Worm (Caenorhabditis elegans) whole organism, L1 larva: ENCODE measurements around the gene dod-19.

Experiments
- F16B12.6 ChIP-seq: fragments of 150-350 bp; optimal IDR thresholded peaks from 2 replicates; lab custom pipeline; 2014; ENCODE audit warnings: missing biosample characterization, missing genetic modification characterization
- alr-1 ChIP-seq: fragments of 200-800 bp; sonication (Bioruptor generic); optimal IDR thresholded peaks from 2 replicates; lab custom pipeline; 2018; ENCODE audit warnings: borderline replicate concordance, mild to moderate bottlenecking, missing genetic modification characterization, missing compliant biosample characterization
- ama-1 ChIP-seq: fragments of 150-350 bp; optimal IDR thresholded peaks from 2 replicates; lab custom pipeline; 2014
- ceh-90 ChIP-seq: sonication (generic microtip); optimal IDR thresholded peaks from 2 replicates; lab custom pipeline; 2016; ENCODE audit warnings: missing genetic modification characterization, missing compliant biosample characterization
- ces-1 ChIP-seq: fragments of 150-350 bp; optimal IDR thresholded peaks from 2 replicates; lab custom pipeline; 2014; ENCODE audit warnings: missing biosample characterization, missing genetic modification reagents, missing genetic modification characterization
- efl-1 ChIP-seq, 4 experiments: fragments of 150-350 bp; optimal IDR thresholded peaks in 3 of 4; peaks in 1 of 4; 1 replicate in 1 of 4; 2 replicates in 3 of 4; lab custom pipeline; 2014; ENCODE audit warnings: missing biosample characterization in 2 of 4, missing genetic modification characterization in 2 of 4, missing genetic modification reagents in 2 of 4
- egl-13 ChIP-seq: sonication (generic microtip); optimal IDR thresholded peaks from 2 replicates; lab custom pipeline; 2016; ENCODE audit warnings: missing genotype, missing genetic modification reagents, missing genetic modification characterization, missing compliant biosample characterization
- egl-27 ChIP-seq, 2 experiments: fragments of 150-350 bp in 1 of 2; sonication (generic microtip); optimal IDR thresholded peaks; 3 replicates each; lab custom pipeline; 2017 to 2018; ENCODE audit warnings: missing biosample characterization in 2 of 2, missing genetic modification characterization in 2 of 2, missing genetic modification reagents in 2 of 2
- hlh-17 ChIP-seq: fragments of 200-800 bp; sonication (Bioruptor generic); optimal IDR thresholded peaks from 2 replicates; lab custom pipeline; 2018; ENCODE audit warnings: missing genetic modification characterization, mild to moderate bottlenecking, missing compliant biosample characterization, moderate library complexity, borderline replicate concordance
- irx-1 ChIP-seq: sonication (generic microtip); optimal IDR thresholded peaks from 2 replicates; lab custom pipeline; 2016; ENCODE audit warnings: missing genetic modification characterization, missing compliant biosample characterization
- isw-1 ChIP-seq: fragments of 200-800 bp; sonication (Bioruptor generic); IDR thresholded peaks from 2 replicates; pipeline ENCODE4 v1.3.6; 2022; ENCODE audit warnings: missing genetic modification characterization, missing compliant biosample characterization
- jun-1 ChIP-seq: fragments of 150-350 bp; optimal IDR thresholded peaks from 2 replicates; lab custom pipeline; 2014; ENCODE audit warnings: missing biosample characterization, missing genetic modification reagents, missing genetic modification characterization
- lin-35 ChIP-seq, 2 experiments: fragments of 150-350 bp; optimal IDR thresholded peaks; 2 replicates each; lab custom pipeline; 2014; ENCODE audit warnings: missing biosample characterization in 2 of 2, missing genetic modification characterization in 2 of 2, missing genetic modification reagents in 2 of 2
- lin-39 ChIP-seq: fragments of 150-350 bp; optimal IDR thresholded peaks from 2 replicates; lab custom pipeline; 2014; ENCODE audit warnings: missing biosample characterization, missing genetic modification reagents, missing genetic modification characterization
- lsy-2 ChIP-seq, 2 experiments: fragments of 150-350 bp; optimal IDR thresholded peaks; 2 replicates each; lab custom pipeline; 2014; ENCODE audit warnings: missing biosample characterization in 2 of 2, missing genetic modification characterization in 2 of 2
- mdl-1 ChIP-seq, 2 experiments: fragments of 150-350 bp; optimal IDR thresholded peaks; 2 replicates each; lab custom pipeline; 2014 to 2017; ENCODE audit warnings: missing biosample characterization in 2 of 2, missing genetic modification characterization in 2 of 2, inconsistent platforms in 1 of 2
- mep-1 ChIP-seq: fragments of 150-350 bp; optimal IDR thresholded peaks from 2 replicates; lab custom pipeline; 2014; ENCODE audit warnings: missing biosample characterization, missing genetic modification characterization
- nhr-19 ChIP-seq: fragments of 200-800 bp; sonication (Bioruptor generic); conservative IDR thresholded peaks from 2 replicates; pipeline ENCODE4 v1.3.6; 2022; ENCODE audit warnings: missing genetic modification characterization, missing compliant biosample characterization
- nhr-237 ChIP-seq: fragments of 150-350 bp; optimal IDR thresholded peaks from 2 replicates; lab custom pipeline; 2014; ENCODE audit warnings: missing biosample characterization, missing genetic modification characterization
- nhr-47 ChIP-seq: sonication (generic microtip); optimal IDR thresholded peaks from 2 replicates; lab custom pipeline; 2016; ENCODE audit warnings: mild to moderate bottlenecking, missing genetic modification characterization, moderate library complexity, missing compliant biosample characterization
- nhr-71 ChIP-seq: sonication (generic microtip); optimal IDR thresholded peaks from 2 replicates; lab custom pipeline; 2016; ENCODE audit warnings: mild to moderate bottlenecking, missing genetic modification characterization, moderate library complexity, missing compliant biosample characterization
- nhr-76 ChIP-seq: sonication (generic microtip); optimal IDR thresholded peaks from 2 replicates; lab custom pipeline; 2017; ENCODE audit warnings: missing biosample characterization, missing genetic modification characterization
- nhr-77 ChIP-seq: fragments of 150-350 bp; optimal IDR thresholded peaks from 2 replicates; lab custom pipeline; 2014; ENCODE audit warnings: missing biosample characterization, missing genetic modification characterization
- nhr-85 ChIP-seq: sonication (generic microtip); peaks from one replicate; lab custom pipeline; 2016; ENCODE audit warnings: missing genetic modification characterization, inconsistent platforms, missing compliant biosample characterization
- pag-3 ChIP-seq: sonication (generic microtip); optimal IDR thresholded peaks from 2 replicates; lab custom pipeline; 2017; ENCODE audit warnings: missing genetic modification characterization, mild to moderate bottlenecking, missing compliant biosample characterization, antibody characterized with exemption, borderline replicate concordance; ENCODE audit not compliant: insufficient read depth
- rnt-1 ChIP-seq: sonication (generic microtip); optimal IDR thresholded peaks from 2 replicates; lab custom pipeline; 2016; ENCODE audit warnings: mild to moderate bottlenecking, missing genetic modification characterization, moderate library complexity, missing compliant biosample characterization
- snpc-4 ChIP-seq: fragments of 150-350 bp; optimal IDR thresholded peaks from 2 replicates; lab custom pipeline; 2014; ENCODE audit warnings: missing biosample characterization, missing genetic modification characterization
- snu-23 ChIP-seq: sonication (generic microtip); optimal IDR thresholded peaks from 2 replicates; lab custom pipeline; 2016; ENCODE audit warnings: missing genetic modification characterization, missing compliant biosample characterization
- sptf-1 ChIP-seq: fragments of 150-350 bp; optimal IDR thresholded peaks from 2 replicates; lab custom pipeline; 2014; ENCODE audit warnings: missing biosample characterization, missing genetic modification characterization
- swsn-7 ChIP-seq: sonication (generic microtip); optimal IDR thresholded peaks from 2 replicates; lab custom pipeline; 2016; ENCODE audit warnings: missing genetic modification characterization, missing compliant biosample characterization
- unc-30 ChIP-seq: sonication (generic microtip); optimal IDR thresholded peaks from 2 replicates; lab custom pipeline; 2017; ENCODE audit warnings: missing biosample characterization, missing genetic modification characterization
- vab-15 ChIP-seq: sonication (generic microtip); optimal IDR thresholded peaks from 2 replicates; lab custom pipeline; 2017; ENCODE audit warnings: missing genotype, mild to moderate bottlenecking, missing genetic modification characterization, missing compliant biosample characterization
- zag-1 ChIP-seq: fragments of 150-350 bp; optimal IDR thresholded peaks from 2 replicates; lab custom pipeline; 2014; ENCODE audit warnings: missing biosample characterization, missing genetic modification characterization
- zip-4 ChIP-seq: fragments of 200-800 bp; sonication (Bioruptor generic); optimal IDR thresholded peaks from 2 replicates; lab custom pipeline; 2018; ENCODE audit warnings: mild to moderate bottlenecking, missing genetic modification characterization, moderate library complexity, missing compliant biosample characterization
- ztf-4 ChIP-seq: fragments of 150-350 bp; optimal IDR thresholded peaks from 2 replicates; lab custom pipeline; 2014; ENCODE audit warnings: missing biosample characterization, missing genetic modification characterization

Gene dod-19

ce11 chrV:446988-447387, 32.4 kb upstream of the dod-19 start:
- TF ChIP-seq ces-1 (GFP tag; lab: Kevin White, UChicago) (no peak), ceh-90 (tag; lab: Kevin White, UChicago) (no peak), alr-1 (tag; lab: Kevin White, UChicago) (no peak), lin-35 (GFP tag; optimal IDR thresholded peaks at IDR 0.05; lab: Kevin White, UChicago) (no peak), nhr-85 (tag; lab: Kevin White, UChicago) (peak; percentile 8), zip-4 (GFP tag; lab: Kevin White, UChicago) (no peak)

- TF ChIP-seq unc-30 (tag; lab: Kevin White, UChicago) = no peak
- no peak for TF ChIP-seq jun-1 (tag; lab: Kevin White, UChicago)
- TF ChIP-seq nhr-76 (tag; lab: Kevin White, UChicago) = no peak
- no peak for TF ChIP-seq ces-1 (GFP tag; lab: Kevin White, UChicago)
- TF ChIP-seq pag-3 (tag; lab: Kevin White, UChicago) = no peak
- no peak for TF ChIP-seq ztf-4
- TF ChIP-seq hlh-17 = no peak
These were observed 32.0 kb upstream of the dod-19 start, which contains the start of gene srh-34 for ce11 chrV:446574-446973. srh-34 (minus strand) TSS chrV:446674.

- TF ChIP-seq nhr-85 (tag; lab: Kevin White, UChicago) (no peak), lin-39 (tag; lab: Kevin White, UChicago) (no peak)
These were observed 28.6 kb upstream of the dod-19 start, which contains the start of gene srh-33 for ce11 chrV:443193-443592. srh-33 (minus strand) TSS chrV:443293.

- no peak for TF ChIP-seq isw-1
- no peak for TF ChIP-seq irx-1 (tag; lab: Kevin White, UChicago)
- TF ChIP-seq hlh-17 = no peak
- TF ChIP-seq swsn-7 (tag; lab: Kevin White, UChicago) = no peak
- TF ChIP-seq egl-27 (tag; optimal IDR thresholded peaks at IDR 0.05; lab: Kevin White, UChicago) = no peak
- no peak for TF ChIP-seq jun-1 (tag; lab: Kevin White, UChicago)
- TF ChIP-seq sptf-1 (tag; lab: Kevin White, UChicago) = no peak
- TF ChIP-seq nhr-19 (GFP tag; lab: Robert Waterston, UW) = no peak
- no peak for TF ChIP-seq snu-23 (GFP tag; lab: Kevin White, UChicago)
- TF ChIP-seq F16B12.6 (tag; lab: Kevin White, UChicago) = no peak
- no peak for TF ChIP-seq vab-15 (tag; lab: Kevin White, UChicago)
- no peak for TF ChIP-seq nhr-237
- TF ChIP-seq mep-1 (tag; lab: Kevin White, UChicago) = no peak
- no peak for TF ChIP-seq ztf-4
- TF ChIP-seq lsy-2 (tag; optimal IDR thresholded peaks at IDR 0.05; lab: Kevin White, UChicago) = no peak
- TF ChIP-seq zag-1 = no peak
- no peak for TF ChIP-seq nhr-47 (tag; lab: Kevin White, UChicago)
- TF ChIP-seq rnt-1 (tag; lab: Kevin White, UChicago) = no peak
- no peak for TF ChIP-seq nhr-77 (tag; lab: Kevin White, UChicago)
These were observed 26.4 kb upstream of the dod-19 start, which contains the start of gene B0554.7 for ce11 chrV:440923-441322. B0554.7 (minus strand) TSS chrV:441023.

- TF ChIP-seq nhr-71 (tag; lab: Kevin White, UChicago) (no peak), efl-1 (optimal IDR thresholded peaks at IDR 0.05; lab: Kevin White, UChicago) (no peak), efl-1 (GFP tag; optimal IDR thresholded peaks at IDR 0.05 in 1 of 2; lab: Kevin White, UChicago) (peak in 1 of 2 experiments; percentile 21)
These were observed 24.7 kb upstream of the dod-19 start for ce11 chrV:439183-439749.

ce11 chrV:438094-438493, 23.5 kb upstream of the dod-19 start, which contains the start of gene B0554.1:
B0554.1 (plus strand) TSS chrV:438394.
- TF ChIP-seq ama-1 (lab: Kevin White, UChicago) (no peak), snpc-4 (tag; lab: Kevin White, UChicago) (no peak), egl-13 (tag; lab: Kevin White, UChicago) (no peak), rnt-1 (tag; lab: Kevin White, UChicago) (no peak), mep-1 (tag; lab: Kevin White, UChicago) (no peak), mdl-1 (tag; optimal IDR thresholded peaks at IDR 0.05; lab: Kevin White, UChicago) (no peak)
